Worm (Caenorhabditis elegans) whole organism, L2 larva: ENCODE results near the gene slc-36.1.

Source experiments
- C34F6.9 ChIP-seq: fragments of 150-350 bp; optimal IDR thresholded peaks from 2 replicates; lab custom pipeline; 2014; ENCODE audit warnings: missing biosample characterization, missing genetic modification characterization
- R02D3.7 ChIP-seq: fragments of 150-350 bp; optimal IDR thresholded peaks from 2 replicates; lab custom pipeline; 2014; ENCODE audit warnings: missing biosample characterization, missing genetic modification characterization
- alr-1 ChIP-seq: fragments of 150-350 bp; optimal IDR thresholded peaks from 2 replicates; lab custom pipeline; 2014; ENCODE audit warnings: missing biosample characterization, missing genetic modification characterization
- aly-2 ChIP-seq: fragments of 150-350 bp; optimal IDR thresholded peaks from 2 replicates; lab custom pipeline; 2014; ENCODE audit warnings: missing biosample characterization, missing genetic modification characterization
- ama-1 ChIP-seq: fragments of 150-350 bp; optimal IDR thresholded peaks from 2 replicates; lab custom pipeline; 2018; ENCODE audit warnings: inconsistent platforms
- crh-2 ChIP-seq: sonication (generic microtip); optimal IDR thresholded peaks from 2 replicates; lab custom pipeline; 2017; ENCODE audit warnings: missing biosample characterization, missing genetic modification characterization
- dmd-4 ChIP-seq: sonication (generic microtip); optimal IDR thresholded peaks from 2 replicates; lab custom pipeline; 2017; ENCODE audit warnings: missing biosample characterization, missing genetic modification characterization
- elt-3 ChIP-seq: sonication (generic microtip); optimal IDR thresholded peaks from 2 replicates; lab custom pipeline; 2017; ENCODE audit warnings: missing biosample characterization, missing genetic modification characterization
- mdl-1 ChIP-seq, 2 experiments: fragments of 150-350 bp in 1 of 2; sonication (generic microtip) in 1 of 2; optimal IDR thresholded peaks; 2 replicates each; lab custom pipeline; 2017; ENCODE audit warnings: missing biosample characterization in 2 of 2, missing genetic modification characterization in 2 of 2
- nhr-21 ChIP-seq: fragments of 150-350 bp; optimal IDR thresholded peaks from 2 replicates; lab custom pipeline; 2014; ENCODE audit warnings: missing biosample characterization, missing genetic modification characterization
- nhr-25 ChIP-seq: fragments of 150-350 bp; sonication (generic microtip); optimal IDR thresholded peaks from 3 replicates; lab custom pipeline; 2014; ENCODE audit warnings: missing biosample characterization, missing genetic modification characterization
- unc-39 ChIP-seq: fragments of 150-350 bp; optimal IDR thresholded peaks from 2 replicates; lab custom pipeline; 2014; ENCODE audit warnings: missing biosample characterization, missing genetic modification characterization

DNA sequence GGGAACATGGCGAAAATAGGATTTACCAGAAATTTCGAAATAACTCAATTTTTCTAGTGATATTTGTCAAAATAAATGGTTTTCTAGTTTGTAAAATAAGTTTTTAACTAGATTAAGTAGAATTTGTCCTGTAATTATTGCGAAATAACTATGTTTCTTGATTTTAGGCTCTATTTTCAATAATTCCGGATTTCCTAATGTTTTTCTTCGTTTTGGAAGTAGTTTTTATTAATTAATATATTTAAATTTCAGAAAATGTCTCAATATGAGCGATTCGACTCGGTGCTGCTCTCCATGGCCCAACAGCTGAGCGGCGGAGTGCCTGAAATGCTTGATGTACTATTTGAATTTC is 33.9 kb downstream of the slc-36.1 start, which contains the start of gene nud-1:
- TF ChIP-seq unc-39 (no peak), nhr-25 (tag; lab: Kevin White, UChicago) (no peak), nhr-21 (tag; lab: Kevin White, UChicago) (no peak), crh-2 (tag; lab: Kevin White, UChicago) (no peak), ama-1 (no peak), C34F6.9 (tag; lab: Kevin White, UChicago) (no peak), elt-3 (no peak), aly-2 (tag; lab: Kevin White, UChicago) (no peak), mdl-1 (tag; optimal IDR thresholded peaks at IDR 0.05; lab: Kevin White, UChicago) (no peak), dmd-4 (tag; lab: Kevin White, UChicago) (no peak), alr-1 (tag; lab: Kevin White, UChicago) (no peak), R02D3.7 (tag; lab: Kevin White, UChicago) (no peak)
